Fruit fly (Drosophila melanogaster): ENCODE measurements around the gene Hyls1.

Gene Hyls1

DNA sequence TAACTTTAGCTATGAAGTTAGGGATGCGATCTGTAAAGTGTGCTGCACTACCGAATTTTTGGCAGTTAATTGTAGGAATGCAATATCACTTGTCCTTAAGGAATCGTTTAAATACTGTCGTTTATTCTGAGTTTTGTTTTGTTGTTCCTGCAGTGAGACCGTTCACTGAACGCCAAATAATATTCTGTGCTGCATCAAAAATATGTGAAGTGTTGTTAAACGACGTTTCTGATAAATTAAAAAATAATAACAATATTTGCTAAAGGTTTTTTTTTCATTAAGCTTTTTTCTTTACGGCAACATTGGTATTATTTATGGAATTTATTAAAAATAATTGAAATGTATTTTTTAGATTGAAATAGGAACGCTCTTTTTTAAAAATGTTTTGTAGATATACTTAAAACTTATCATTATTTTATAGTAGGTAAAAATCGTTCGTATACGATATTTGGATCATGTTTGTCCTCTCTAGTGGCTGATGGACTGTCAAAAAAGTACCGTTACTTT, 49.6 kb downstream of the Hyls1 start, which contains the start of gene GMF (continued):
- no peak for TF ChIP-seq CG2875 (GFP tag; optimal IDR thresholded peaks at IDR 0.05)
- TF ChIP-seq sd (tag; optimal IDR thresholded peaks at IDR 0.05), result peak; percentile 57
- TF ChIP-seq CG12744 (GFP tag; optimal IDR thresholded peaks at IDR 0.05), result no peak
- peak; percentile 84 for TF ChIP-seq Ets65A (GFP tag)
- no peak for TF ChIP-seq disco-r (GFP tag; optimal IDR thresholded peaks at IDR 0.05)
- TF ChIP-seq Antp (GFP tag; optimal IDR thresholded peaks at IDR 0.05), result no peak
- TF ChIP-seq CG11695 (GFP tag; IDR thresholded peaks at IDR 0.05), result no peak
- TF ChIP-seq Neu2 (GFP tag; optimal IDR thresholded peaks at IDR 0.05; ENCODE audit: borderline replicate concordance), result no peak
- TF ChIP-seq sqz (GFP tag; optimal IDR thresholded peaks at IDR 0.05), result no peak
- no peak for TF ChIP-seq GATAe (GFP tag; conservative IDR thresholded peaks at IDR 0.05)
- TF ChIP-seq CG16815 (GFP tag; optimal IDR thresholded peaks at IDR 0.05), result no peak
- peak; percentile 62 for TF ChIP-seq zen (tag; optimal IDR thresholded peaks at IDR 0.05)
- no peak for TF ChIP-seq D (optimal IDR thresholded peaks at IDR 0.05)
- TF ChIP-seq D (GFP tag; optimal IDR thresholded peaks at IDR 0.05), result no peak
- no peak for TF ChIP-seq onecut (GFP tag; IDR thresholded peaks at IDR 0.05)
- no peak for TF ChIP-seq CG4707 (GFP tag; optimal IDR thresholded peaks at IDR 0.05)
- TF ChIP-seq Usf (GFP tag; optimal IDR thresholded peaks at IDR 0.05), result no peak
- no peak for TF ChIP-seq yki (optimal IDR thresholded peaks at IDR 0.05)
- no peak for TF ChIP-seq ab (GFP tag; optimal IDR thresholded peaks at IDR 0.05)
- peak; percentile 50 for TF ChIP-seq grn (GFP tag; optimal IDR thresholded peaks at IDR 0.05)
- TF ChIP-seq pzg (GFP tag; optimal IDR thresholded peaks at IDR 0.05), result peak; percentile 60
- no peak for TF ChIP-seq CG6175 (GFP tag; IDR thresholded peaks at IDR 0.05)
- no peak for TF ChIP-seq Hr78 (GFP tag; optimal IDR thresholded peaks at IDR 0.05)
- TF ChIP-seq en (GFP tag; optimal IDR thresholded peaks at IDR 0.05), result no peak
- peak; percentile 74 for TF ChIP-seq gem (tag; optimal IDR thresholded peaks at IDR 0.05)
- TF ChIP-seq CG6254 (GFP tag; optimal IDR thresholded peaks at IDR 0.05), result no peak
- no peak for TF ChIP-seq da (GFP tag; optimal IDR thresholded peaks at IDR 0.05)
- no peak for TF ChIP-seq hth (optimal IDR thresholded peaks at IDR 0.05)
- TF ChIP-seq zfh2 (GFP tag; optimal IDR thresholded peaks at IDR 0.05), result peak; percentile 23
- no peak for TF ChIP-seq CG13624 (GFP tag; optimal IDR thresholded peaks at IDR 0.05)
- peak; percentile 78 for TF ChIP-seq gfzf (GFP tag; optimal IDR thresholded peaks at IDR 0.05)
- no peak for TF ChIP-seq Camta (GFP tag; optimal IDR thresholded peaks at IDR 0.05)
- no peak for TF ChIP-seq Hand (GFP tag; optimal IDR thresholded peaks at IDR 0.05)
- TF ChIP-seq gsb (GFP tag; IDR thresholded peaks at IDR 0.05), result no peak
- no peak for TF ChIP-seq crol (GFP tag; IDR thresholded peaks at IDR 0.05)
- peak; percentile 72 for TF ChIP-seq CoRest (tag; optimal IDR thresholded peaks at IDR 0.05)
- TF ChIP-seq ssp (GFP tag; IDR thresholded peaks at IDR 0.05), result no peak
- TF ChIP-seq CG10147 (GFP tag; optimal IDR thresholded peaks at IDR 0.05), result peak; percentile 48
- peak; percentile 30 for TF ChIP-seq CG7556 (GFP tag; optimal IDR thresholded peaks at IDR 0.05)
- no peak for TF ChIP-seq Dref (GFP tag; IDR thresholded peaks at IDR 0.05)
- no peak for TF ChIP-seq cg (GFP tag; optimal IDR thresholded peaks at IDR 0.05)
- TF ChIP-seq toy (GFP tag; IDR thresholded peaks at IDR 0.05), result no peak
- TF ChIP-seq dmrt11E (tag; optimal IDR thresholded peaks at IDR 0.05), result peak; percentile 60
- TF ChIP-seq lov (optimal IDR thresholded peaks at IDR 0.05), result no peak
- no peak for TF ChIP-seq lov (GFP tag; IDR thresholded peaks at IDR 0.05)
- TF ChIP-seq NK7.1 (GFP tag; optimal IDR thresholded peaks at IDR 0.05), result no peak
- TF ChIP-seq CG7928 (GFP tag; optimal IDR thresholded peaks at IDR 0.05), result no peak
- TF ChIP-seq ranshi (GFP tag; IDR thresholded peaks at IDR 0.05), result no peak
- TF ChIP-seq crp (GFP tag; optimal IDR thresholded peaks at IDR 0.05), result peak in 1 of 2 experiments; percentile 21
- no peak for TF ChIP-seq Stat92E (GFP tag; optimal IDR thresholded peaks at IDR 0.05)
- TF ChIP-seq mld (GFP tag; IDR thresholded peaks at IDR 0.05; ENCODE audit: partially characterized antibody), result no peak
- TF ChIP-seq psq (GFP tag; optimal IDR thresholded peaks at IDR 0.05), result no peak
